Fruit fly (Drosophila melanogaster) whole organism, embryonic: Measurements from ENCODE around the gene CG13272.

ENCODE experiments used
- ATbp ChIP-seq: fragments of 200-800 bp; sonication (Bioruptor generic); optimal IDR thresholded peaks from 2 replicates; lab custom pipeline; 2017; ENCODE audit warnings: missing biosample characterization, mild to moderate bottlenecking, missing genetic modification characterization, missing genetic modification reagents
- Abd-B ChIP-seq: fragments of 200-800 bp; sonication (Bioruptor generic); optimal IDR thresholded peaks from 2 replicates; lab custom pipeline; 2018; ENCODE audit warnings: missing biosample characterization, mild to moderate bottlenecking, missing genetic modification characterization, moderate library complexity
- Atf6 ChIP-seq: fragments of 200-800 bp; sonication (Bioruptor generic); IDR thresholded peaks from 2 replicates; pipeline ENCODE4 v1.3.6; 2022; ENCODE audit warnings: missing biosample characterization, missing genetic modification characterization
- CG10209 ChIP-seq: fragments of 200-800 bp; sonication (Bioruptor generic); optimal IDR thresholded peaks from 3 replicates; lab custom pipeline; 2017; ENCODE audit warnings: missing biosample characterization, mild to moderate bottlenecking, missing genetic modification characterization, missing genetic modification reagents
- CG10267 ChIP-seq: fragments of 200-800 bp; sonication (Bioruptor generic); optimal IDR thresholded peaks from 2 replicates; lab custom pipeline; 2018; ENCODE audit warnings: missing biosample characterization, mild to moderate bottlenecking, missing genetic modification characterization, moderate library complexity
- CG11504 ChIP-seq: fragments of 200-800 bp; sonication (Bioruptor generic); optimal IDR thresholded peaks from 3 replicates; lab custom pipeline; 2019; ENCODE audit warnings: missing biosample characterization, mild to moderate bottlenecking, missing genetic modification characterization, moderate library complexity
- CG11696 ChIP-seq: fragments of 200-800 bp; sonication (Bioruptor generic); IDR thresholded peaks from 2 replicates; pipeline ENCODE4 v1.3.6; 2022; ENCODE audit warnings: missing biosample characterization, missing genetic modification characterization
- CG17802 ChIP-seq: fragments of 200-800 bp; sonication (Bioruptor generic); optimal IDR thresholded peaks from 2 replicates; lab custom pipeline; 2018; ENCODE audit warnings: missing biosample characterization, mild to moderate bottlenecking, missing genetic modification characterization, moderate library complexity
- CG1792 ChIP-seq: fragments of 200-800 bp; sonication (Bioruptor generic); optimal IDR thresholded peaks from 2 replicates; lab custom pipeline; 2016; ENCODE audit warnings: missing biosample characterization, missing genetic modification characterization
- CG18619 ChIP-seq: fragments of 200-800 bp; sonication (Bioruptor generic); optimal IDR thresholded peaks from 3 replicates; lab custom pipeline; 2017; ENCODE audit warnings: missing biosample characterization, mild to moderate bottlenecking, missing genetic modification characterization
- CG2199 ChIP-seq: fragments of 200-800 bp; sonication (Bioruptor generic); IDR thresholded peaks from 3 replicates; pipeline ENCODE4 v1.3.6; 2022; ENCODE audit warnings: missing biosample characterization, missing genetic modification characterization
- CG2678 ChIP-seq: fragments of 200-800 bp; sonication (Bioruptor generic); optimal IDR thresholded peaks from 3 replicates; lab custom pipeline; 2019; ENCODE audit warnings: missing biosample characterization, mild to moderate bottlenecking, missing genetic modification characterization, moderate library complexity
- CG3065 ChIP-seq: fragments of 200-800 bp; sonication (Bioruptor generic); optimal IDR thresholded peaks from 2 replicates; lab custom pipeline; 2016; ENCODE audit warnings: missing biosample characterization, missing genetic modification characterization
- CG34376 ChIP-seq: fragments of 200-800 bp; sonication (Bioruptor generic); optimal IDR thresholded peaks from 2 replicates; lab custom pipeline; 2018; ENCODE audit warnings: missing biosample characterization, mild to moderate bottlenecking, missing genetic modification characterization
- CG6254 ChIP-seq: fragments of 200-800 bp; sonication (Bioruptor generic); optimal IDR thresholded peaks from 3 replicates; lab custom pipeline; 2017; ENCODE audit warnings: mild to moderate bottlenecking, missing biosample characterization, missing genetic modification reagents, missing genetic modification characterization
- CG6813 ChIP-seq: fragments of 200-800 bp; sonication (Bioruptor generic); optimal IDR thresholded peaks from 2 replicates; lab custom pipeline; 2017; ENCODE audit warnings: missing biosample characterization, missing genetic modification characterization, mild to moderate bottlenecking, moderate library complexity, missing genetic modification reagents
- CG9437 ChIP-seq: fragments of 200-800 bp; sonication (Bioruptor generic); optimal IDR thresholded peaks from 2 replicates; lab custom pipeline; 2018; ENCODE audit warnings: missing biosample characterization, mild to moderate bottlenecking, missing genetic modification characterization
- ERR ChIP-seq: fragments of 200-800 bp; sonication (Bioruptor generic); optimal IDR thresholded peaks from 2 replicates; lab custom pipeline; 2016; ENCODE audit warnings: missing biosample characterization, missing genetic modification characterization
- H15 ChIP-seq: fragments of 200-800 bp; sonication (Bioruptor generic); IDR thresholded peaks from 3 replicates; pipeline ENCODE4 v1.3.6; 2022; ENCODE audit warnings: missing biosample characterization, missing genetic modification characterization
- Hmr ChIP-seq: fragments of 200-800 bp; sonication (Bioruptor generic); optimal IDR thresholded peaks from 3 replicates; lab custom pipeline; 2017; ENCODE audit warnings: mild to moderate bottlenecking, missing biosample characterization, missing genetic modification reagents, missing genetic modification characterization
- Hr51 ChIP-seq, 2 experiments: fragments of 200-800 bp; sonication (Bioruptor generic); optimal IDR thresholded peaks; 2 replicates in 1 of 2; 3 replicates in 1 of 2; lab custom pipeline; 2016 to 2018; ENCODE audit warnings: missing biosample characterization in 2 of 2, missing genetic modification characterization in 2 of 2, mild to moderate bottlenecking in 1 of 2, moderate library complexity in 1 of 2
- Jarid2 ChIP-seq: fragments of 200-800 bp; sonication (Bioruptor generic); optimal IDR thresholded peaks from 3 replicates; lab custom pipeline; 2017; ENCODE audit warnings: mild to moderate bottlenecking, missing biosample characterization, missing genetic modification reagents, missing genetic modification characterization
- Max ChIP-seq: fragments of 200-800 bp; sonication (Bioruptor generic); optimal IDR thresholded peaks from 2 replicates; lab custom pipeline; 2016; ENCODE audit warnings: missing biosample characterization, mild to moderate bottlenecking, missing genetic modification characterization
- NC2α ChIP-seq: fragments of 200-800 bp; sonication (Bioruptor generic); optimal IDR thresholded peaks from 2 replicates; lab custom pipeline; 2016; ENCODE audit warnings: missing biosample characterization, missing genetic modification characterization
- Nf-YB ChIP-seq: fragments of 200-800 bp; sonication (Bioruptor generic); optimal IDR thresholded peaks from 3 replicates; lab custom pipeline; 2019; ENCODE audit warnings: missing biosample characterization, mild to moderate bottlenecking, missing genetic modification characterization, moderate library complexity
- Pdp1 ChIP-seq, 2 experiments: fragments of 200-800 bp; sonication (Bioruptor generic); optimal IDR thresholded peaks; 3 replicates each; lab custom pipeline; 2016; ENCODE audit warnings: missing biosample characterization in 2 of 2, missing genetic modification characterization in 2 of 2, mild to moderate bottlenecking in 1 of 2, moderate library complexity in 1 of 2
- Stat92E ChIP-seq, 3 experiments: fragments of >200 bp in 2 of 3; fragments of 200-800 bp in 1 of 3; sonication (Bioruptor generic) in 1 of 3; optimal IDR thresholded peaks; 2 replicates each; lab custom pipeline; 2017 to 2019; ENCODE audit warnings: missing biosample characterization in 3 of 3, missing genetic modification characterization in 3 of 3, mild to moderate bottlenecking in 1 of 3, moderate library complexity in 1 of 3
- cg ChIP-seq: fragments of 200-800 bp; sonication (Bioruptor generic); optimal IDR thresholded peaks from 3 replicates; lab custom pipeline; 2019; ENCODE audit warnings: missing biosample characterization, mild to moderate bottlenecking, missing genetic modification characterization, moderate library complexity
- dati ChIP-seq: fragments of 200-800 bp; sonication (Bioruptor generic); IDR thresholded peaks from 2 replicates; pipeline ENCODE4 v1.3.6; 2022; ENCODE audit warnings: missing biosample characterization, missing genetic modification characterization
- dm ChIP-seq: fragments of 200-800 bp; sonication (Bioruptor generic); optimal IDR thresholded peaks from 3 replicates; lab custom pipeline; 2016; ENCODE audit warnings: missing biosample characterization, missing genetic modification characterization
- dpn ChIP-seq, 2 experiments: fragments of 200-800 bp; sonication (Bioruptor generic); optimal IDR thresholded peaks; 3 replicates each; lab custom pipeline; 2016; ENCODE audit warnings: missing biosample characterization in 2 of 2, missing genetic modification characterization in 2 of 2
- ems ChIP-seq: fragments of 200-800 bp; sonication (Bioruptor generic); optimal IDR thresholded peaks from 3 replicates; lab custom pipeline; 2016; ENCODE audit warnings: missing biosample characterization, missing genetic modification characterization
- exex ChIP-seq: fragments of 200-800 bp; sonication (Bioruptor generic); optimal IDR thresholded peaks from 4 replicates; lab custom pipeline; 2018; ENCODE audit warnings: missing biosample characterization, mild to moderate bottlenecking, missing genetic modification characterization, moderate library complexity
- fd96Cb ChIP-seq: fragments of 200-800 bp; sonication (Bioruptor generic); optimal IDR thresholded peaks from 2 replicates; lab custom pipeline; 2018; ENCODE audit warnings: missing biosample characterization, mild to moderate bottlenecking, missing genetic modification characterization, moderate library complexity
- gsb-n ChIP-seq: fragments of 200-800 bp; sonication (Bioruptor generic); optimal IDR thresholded peaks from 3 replicates; lab custom pipeline; 2018; ENCODE audit warnings: missing biosample characterization, mild to moderate bottlenecking, missing genetic modification characterization
- kay ChIP-seq: fragments of 200-800 bp; sonication (Bioruptor generic); optimal IDR thresholded peaks from 2 replicates; lab custom pipeline; 2016; ENCODE audit warnings: missing biosample characterization, missing genetic modification characterization
- kni ChIP-seq: fragments of 200-800 bp; sonication (Bioruptor generic); optimal IDR thresholded peaks from 3 replicates; lab custom pipeline; 2017; ENCODE audit warnings: mild to moderate bottlenecking, missing biosample characterization, missing genetic modification reagents, missing genetic modification characterization
- lola ChIP-seq, 3 experiments: fragments of >200 bp in 2 of 3; fragments of 200-800 bp in 1 of 3; sonication (Bioruptor generic) in 1 of 3; optimal IDR thresholded peaks; 2 replicates each; lab custom pipeline; 2017 to 2019; ENCODE audit warnings: missing biosample characterization in 3 of 3, missing genetic modification characterization in 3 of 3, mild to moderate bottlenecking in 1 of 3, moderate library complexity in 1 of 3
- org-1 ChIP-seq: fragments of 200-800 bp; sonication (Bioruptor generic); optimal IDR thresholded peaks from 2 replicates; lab custom pipeline; 2017; ENCODE audit warnings: missing biosample characterization, missing genetic modification characterization
- row ChIP-seq: fragments of 200-800 bp; sonication (Bioruptor generic); IDR thresholded peaks from 3 replicates; pipeline ENCODE4 v1.3.6; 2022; ENCODE audit warnings: missing biosample characterization, missing genetic modification characterization
- run ChIP-seq: fragments of 200-800 bp; sonication (Bioruptor generic); optimal IDR thresholded peaks from 3 replicates; lab custom pipeline; 2018; ENCODE audit warnings: missing biosample characterization, mild to moderate bottlenecking, missing genetic modification characterization
- sisA ChIP-seq: fragments of 200-800 bp; sonication (Bioruptor generic); IDR thresholded peaks from 2 replicates; pipeline ENCODE4 v1.3.6; 2022; ENCODE audit warnings: missing biosample characterization, missing genetic modification characterization
- stwl ChIP-seq: fragments of 200-800 bp; sonication (Bioruptor generic); optimal IDR thresholded peaks from 3 replicates; lab custom pipeline; 2018; ENCODE audit warnings: missing biosample characterization, mild to moderate bottlenecking, missing genetic modification characterization, moderate library complexity
- tin ChIP-seq: fragments of 200-800 bp; sonication (Bioruptor generic); optimal IDR thresholded peaks from 3 replicates; lab custom pipeline; 2016; ENCODE audit warnings: missing biosample characterization, missing genetic modification characterization
- ttk ChIP-seq: fragments of 200-800 bp; sonication (Bioruptor generic); IDR thresholded peaks from 2 replicates; pipeline ENCODE4 v2.1.2; 2022; ENCODE audit warnings: missing biosample characterization, missing genetic modification characterization

Gene CG13272

DNA sequence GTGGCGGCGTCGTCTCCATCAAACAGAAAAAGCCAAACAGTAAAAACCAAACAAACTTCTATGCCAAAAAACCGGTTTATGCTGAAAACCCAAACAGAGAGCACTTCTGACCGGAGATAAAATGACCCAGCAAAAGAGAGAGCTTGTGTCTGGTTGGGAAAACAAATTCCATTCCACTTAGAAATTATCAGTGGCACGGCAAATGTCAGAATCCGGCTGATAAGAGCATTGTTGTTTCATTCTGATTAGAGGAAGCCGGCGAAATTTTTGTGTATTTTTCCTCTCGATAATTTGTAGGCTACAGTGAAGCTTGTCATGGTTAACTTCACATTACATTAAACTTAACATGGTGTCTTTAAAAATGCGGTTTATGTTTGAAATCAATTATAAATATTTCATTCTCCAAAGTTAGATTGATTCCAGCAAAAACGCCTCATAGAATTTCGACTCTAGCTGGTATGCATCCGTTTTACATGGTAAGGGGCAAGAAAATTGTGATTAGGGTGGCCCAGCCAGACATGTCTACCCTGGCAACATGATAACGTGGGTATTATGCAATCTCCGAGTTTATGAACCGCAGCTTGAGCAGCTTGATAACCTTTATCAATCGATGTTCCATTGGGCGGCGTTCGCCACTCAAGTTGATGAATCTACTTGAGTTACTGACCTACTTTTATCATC, 12.9 kb downstream of the CG13272 start (continued):
- TF ChIP-seq CG2678 (tag; lab: Kevin White, UChicago): peak; percentile 27
- TF ChIP-seq CG3065: no peak
- peak; percentile 8 for TF ChIP-seq CG1792 (GFP tag; lab: Kevin White, UChicago)
- TF ChIP-seq, all 482 proteins: peak for 104

DNA sequence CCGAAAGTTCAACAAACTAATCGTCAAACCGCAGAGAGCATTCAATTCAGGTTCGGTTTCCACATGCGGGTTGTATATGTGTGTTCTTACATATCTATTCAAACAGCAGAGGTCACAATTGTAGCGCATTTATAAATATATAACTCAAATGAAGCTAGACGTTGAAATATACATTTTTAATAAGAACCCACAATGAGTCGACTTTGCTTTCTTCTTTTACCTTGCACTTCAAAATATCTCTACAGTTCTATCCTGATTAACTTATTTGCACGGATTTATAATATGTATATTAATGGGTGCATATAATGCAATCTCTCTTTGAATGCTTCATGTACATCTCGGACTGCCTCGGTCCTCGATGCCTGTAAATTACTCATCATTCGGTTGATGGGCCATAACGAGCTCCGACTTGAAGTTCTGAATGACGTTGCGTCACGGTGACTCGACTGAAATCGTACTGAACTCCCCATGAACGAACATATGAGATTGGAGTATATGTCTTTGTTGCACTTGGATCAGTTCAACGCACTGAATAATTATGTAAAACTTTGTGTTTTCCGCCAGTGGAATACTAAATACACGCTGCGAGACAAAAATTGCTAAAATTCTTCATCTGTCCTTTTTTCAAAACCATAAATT, 13.8 kb downstream of the CG13272 start:
- no peak for TF ChIP-seq CG34376
- TF ChIP-seq dpn (GFP tag; optimal IDR thresholded peaks at IDR 0.05; lab: Kevin White, UChicago): peak in 1 of 2 experiments; percentile 12
- peak; percentile 37 for TF ChIP-seq fd96Cb (tag; lab: Kevin White, UChicago)
- TF ChIP-seq Nf-YB (GFP tag; lab: Kevin White, UChicago): peak; percentile 30
- no peak for TF ChIP-seq dm (GFP tag; lab: Kevin White, UChicago)
- peak in 1 of 2 experiments; percentile 67 for TF ChIP-seq Pdp1 (GFP tag; optimal IDR thresholded peaks at IDR 0.05; lab: Kevin White, UChicago)
- peak; percentile 27 for TF ChIP-seq CG10267 (tag; lab: Kevin White, UChicago)
- TF ChIP-seq CG10209 (GFP tag; lab: Kevin White, UChicago): peak; percentile 13
- TF ChIP-seq gsb-n: peak; percentile 36
- TF ChIP-seq CG11696 (GFP tag; lab: Robert Waterston, UW): peak; percentile 88
- peak; percentile 25; the same call in 1 of the 2 replicates for TF ChIP-seq Atf6 (GFP tag; lab: Robert Waterston, UW)
- TF ChIP-seq kni (GFP tag; lab: Kevin White, UChicago): no peak
- peak in 1 of 3 experiments; percentile 5 for TF ChIP-seq Stat92E (GFP tag; optimal IDR thresholded peaks at IDR 0.05; lab: Kevin White, UChicago)
- peak; percentile 21; the same call in 1 of the 3 replicates for TF ChIP-seq H15 (GFP tag; lab: Robert Waterston, UW)
- TF ChIP-seq ttk: no peak
- TF ChIP-seq CG17802 (tag; lab: Kevin White, UChicago): peak; percentile 5
- peak; percentile 6; the same call in 1 of the 3 replicates for TF ChIP-seq CG2199 (GFP tag; lab: Robert Waterston, UW)
- TF ChIP-seq org-1 (GFP tag; lab: Kevin White, UChicago): peak; percentile 22
- TF ChIP-seq Hmr (GFP tag; lab: Kevin White, UChicago): no peak
- peak; percentile 46 for TF ChIP-seq ATbp (GFP tag; lab: Kevin White, UChicago)
- no peak for TF ChIP-seq stwl (tag; lab: Kevin White, UChicago)
- no peak for TF ChIP-seq CG18619 (GFP tag; lab: Kevin White, UChicago)
- no peak for TF ChIP-seq dati
- peak in 1 of 3 experiments; percentile 56 for TF ChIP-seq lola (GFP tag; optimal IDR thresholded peaks at IDR 0.05; lab: Kevin White, UChicago)
- 0 out of 2 replicates have a peak, but pooled peaks have one; percentile 25 for TF ChIP-seq sisA (GFP tag; lab: Robert Waterston, UW)
- peak; percentile 63 for TF ChIP-seq CG6254 (GFP tag; lab: Kevin White, UChicago)
- no peak for TF ChIP-seq ERR (GFP tag; lab: Kevin White, UChicago)
- peak in 1 of 2 experiments; percentile 14 for TF ChIP-seq Hr51 (GFP tag; optimal IDR thresholded peaks at IDR 0.05; lab: Kevin White, UChicago)
- peak; percentile 20 for TF ChIP-seq Jarid2
- TF ChIP-seq ems (GFP tag; lab: Kevin White, UChicago): no peak
- TF ChIP-seq run (tag; lab: Kevin White, UChicago): peak; percentile 42
- peak; percentile 21 for TF ChIP-seq cg (GFP tag; lab: Kevin White, UChicago)
- no peak for TF ChIP-seq exex (tag; lab: Kevin White, UChicago)
- TF ChIP-seq CG9437 (GFP tag; lab: Kevin White, UChicago): peak; percentile 21
- peak; percentile 43 for TF ChIP-seq CG11504 (tag; lab: Kevin White, UChicago)
- no peak for TF ChIP-seq NC2α (GFP tag; lab: Kevin White, UChicago)
- peak; percentile 24 for TF ChIP-seq kay (GFP tag; lab: Kevin White, UChicago)
- peak; percentile 48 for TF ChIP-seq CG6813 (GFP tag; lab: Kevin White, UChicago)
- peak; percentile 42; the same call in 1 of the 3 replicates for TF ChIP-seq row (GFP tag; lab: Robert Waterston, UW)
- TF ChIP-seq Max (GFP tag; lab: Kevin White, UChicago): peak; percentile 5
- TF ChIP-seq tin: peak; percentile 8
- TF ChIP-seq Abd-B: peak; percentile 13
